Fruit fly (Drosophila melanogaster) whole organism, embryonic: Measurements from ENCODE around the gene CG14965.

Experiments used
- Ada2b ChIP-seq: fragments of 200-800 bp; sonication (Bioruptor generic); IDR thresholded peaks from 2 replicates; pipeline ENCODE4 v1.3.6; 2022; ENCODE audit warnings: missing biosample characterization, missing genetic modification characterization
- Asciz ChIP-seq: fragments of 200-800 bp; sonication (Bioruptor generic); optimal IDR thresholded peaks from 2 replicates; lab custom pipeline; 2017; ENCODE audit warnings: missing biosample characterization, mild to moderate bottlenecking, missing genetic modification characterization, missing genetic modification reagents
- CG10147 ChIP-seq: fragments of 200-800 bp; sonication (Bioruptor generic); optimal IDR thresholded peaks from 2 replicates; lab custom pipeline; 2019; ENCODE audit warnings: missing biosample characterization, mild to moderate bottlenecking, missing genetic modification characterization, moderate library complexity
- CG10267 ChIP-seq: fragments of 200-800 bp; sonication (Bioruptor generic); optimal IDR thresholded peaks from 2 replicates; lab custom pipeline; 2018; ENCODE audit warnings: missing biosample characterization, mild to moderate bottlenecking, missing genetic modification characterization, moderate library complexity
- CG10431 ChIP-seq: fragments of 200-800 bp; sonication (Bioruptor generic); optimal IDR thresholded peaks from 3 replicates; lab custom pipeline; 2018; ENCODE audit warnings: missing biosample characterization, mild to moderate bottlenecking, missing genetic modification characterization
- CG12942 ChIP-seq: fragments of 200-800 bp; sonication (Bioruptor generic); optimal IDR thresholded peaks from 3 replicates; lab custom pipeline; 2016; ENCODE audit warnings: missing biosample characterization, missing genetic modification characterization
- CG14860 ChIP-seq: fragments of 200-800 bp; sonication (Bioruptor generic); IDR thresholded peaks from 3 replicates; pipeline ENCODE4 v1.3.6; 2022; ENCODE audit warnings: missing biosample characterization, missing genetic modification characterization; ENCODE audit not compliant: partially characterized antibody
- CG15696 ChIP-seq: fragments of 200-800 bp; sonication (Bioruptor generic); optimal IDR thresholded peaks from 2 replicates; lab custom pipeline; 2019; ENCODE audit warnings: missing biosample characterization, mild to moderate bottlenecking, missing genetic modification characterization, moderate library complexity
- CG16863 ChIP-seq: fragments of 200-800 bp; sonication (Bioruptor generic); optimal IDR thresholded peaks from 3 replicates; lab custom pipeline; 2016; ENCODE audit warnings: missing biosample characterization, missing genetic modification characterization
- CG1792 ChIP-seq: fragments of 200-800 bp; sonication (Bioruptor generic); optimal IDR thresholded peaks from 2 replicates; lab custom pipeline; 2016; ENCODE audit warnings: missing biosample characterization, missing genetic modification characterization
- CG18764 ChIP-seq: fragments of 200-800 bp; sonication (Bioruptor generic); optimal IDR thresholded peaks from 3 replicates; lab custom pipeline; 2016; ENCODE audit warnings: missing biosample characterization, missing genetic modification characterization
- CG2889 ChIP-seq: fragments of 200-800 bp; sonication (Bioruptor generic); IDR thresholded peaks from 3 replicates; pipeline ENCODE4 v1.3.6; 2022; ENCODE audit warnings: missing biosample characterization, missing genetic modification characterization
- CG4360 ChIP-seq: fragments of 200-800 bp; sonication (Bioruptor generic); IDR thresholded peaks from 2 replicates; pipeline ENCODE4 v1.3.6; 2022; ENCODE audit warnings: missing biosample characterization, missing genetic modification characterization
- CG6765 ChIP-seq: fragments of 200-800 bp; sonication (Bioruptor generic); optimal IDR thresholded peaks from 3 replicates; lab custom pipeline; 2017; ENCODE audit warnings: missing biosample characterization, mild to moderate bottlenecking, missing genetic modification characterization
- CG8478 ChIP-seq: fragments of >200 bp; optimal IDR thresholded peaks from 2 replicates; lab custom pipeline; 2018
- CG9817 ChIP-seq: fragments of 200-800 bp; sonication (Bioruptor generic); optimal IDR thresholded peaks from 2 replicates; lab custom pipeline; 2018; ENCODE audit warnings: missing biosample characterization, mild to moderate bottlenecking, missing genetic modification characterization, moderate library complexity
- CkIIα-i1 ChIP-seq: fragments of 200-800 bp; sonication (Bioruptor generic); IDR thresholded peaks from 2 replicates; pipeline ENCODE4 v1.3.6; 2022; ENCODE audit warnings: missing biosample characterization, missing genetic modification characterization
- Doc2 ChIP-seq: fragments of 200-800 bp; sonication (Bioruptor generic); IDR thresholded peaks from 2 replicates; pipeline ENCODE4 v1.3.6; 2022; ENCODE audit warnings: missing biosample characterization, missing genetic modification characterization
- Dref ChIP-seq: fragments of 200-800 bp; sonication (Bioruptor generic); IDR thresholded peaks from 2 replicates; pipeline ENCODE4 v1.3.6; 2022; ENCODE audit warnings: missing biosample characterization, missing genetic modification characterization
- Fer1 ChIP-seq: fragments of 200-800 bp; sonication (Bioruptor generic); optimal IDR thresholded peaks from 2 replicates; lab custom pipeline; 2017; ENCODE audit warnings: missing biosample characterization, mild to moderate bottlenecking, missing genetic modification characterization
- H15 ChIP-seq: fragments of 200-800 bp; sonication (Bioruptor generic); IDR thresholded peaks from 3 replicates; pipeline ENCODE4 v1.3.6; 2022; ENCODE audit warnings: missing biosample characterization, missing genetic modification characterization
- HLH3B ChIP-seq: fragments of 200-800 bp; sonication (Bioruptor generic); IDR thresholded peaks from 2 replicates; pipeline ENCODE4 v1.3.6; 2022; ENCODE audit warnings: missing biosample characterization, missing genetic modification characterization
- Hand ChIP-seq: fragments of 200-800 bp; sonication (Bioruptor generic); optimal IDR thresholded peaks from 2 replicates; lab custom pipeline; 2017; ENCODE audit warnings: mild to moderate bottlenecking, missing biosample characterization, missing genetic modification reagents, missing genetic modification characterization
- Hr78 ChIP-seq, 2 experiments: fragments of 200-800 bp in 1 of 2; fragments of >200 bp in 1 of 2; sonication (Bioruptor generic) in 1 of 2; optimal IDR thresholded peaks; 2 replicates each; lab custom pipeline; 2017 to 2019; ENCODE audit warnings: missing biosample characterization in 2 of 2, missing genetic modification characterization in 2 of 2, mild to moderate bottlenecking in 1 of 2, moderate library complexity in 1 of 2
- MTF-1 ChIP-seq: fragments of 200-800 bp; sonication (Bioruptor generic); optimal IDR thresholded peaks from 2 replicates; lab custom pipeline; 2018; ENCODE audit warnings: missing biosample characterization, mild to moderate bottlenecking, missing genetic modification characterization, borderline replicate concordance
- Med ChIP-seq: fragments of 200-800 bp; sonication (Bioruptor generic); peaks from one replicate; lab custom pipeline; 2016; ENCODE audit warnings: missing biosample characterization, missing genetic modification characterization, mild to moderate bottlenecking, inconsistent platforms, moderate library complexity
- Myb ChIP-seq: fragments of 200-800 bp; sonication (Bioruptor generic); optimal IDR thresholded peaks from 2 replicates; lab custom pipeline; 2016; ENCODE audit warnings: missing biosample characterization, missing genetic modification characterization
- NC2α ChIP-seq: fragments of 200-800 bp; sonication (Bioruptor generic); optimal IDR thresholded peaks from 2 replicates; lab custom pipeline; 2016; ENCODE audit warnings: missing biosample characterization, missing genetic modification characterization
- Neu2 ChIP-seq: fragments of 200-800 bp; sonication (Bioruptor generic); optimal IDR thresholded peaks from 3 replicates; lab custom pipeline; 2016; ENCODE audit warnings: missing biosample characterization, missing genetic modification characterization, borderline replicate concordance
- Oaz ChIP-seq: fragments of 200-800 bp; sonication (Bioruptor generic); IDR thresholded peaks from 2 replicates; pipeline ENCODE4 v1.3.6; 2022; ENCODE audit warnings: missing biosample characterization, missing genetic modification characterization
- Ptx1 ChIP-seq: fragments of 200-800 bp; sonication (Bioruptor generic); IDR thresholded peaks from 2 replicates; pipeline ENCODE4 v1.3.6; 2022; ENCODE audit warnings: missing biosample characterization, missing genetic modification characterization
- Rx ChIP-seq: fragments of 200-800 bp; sonication (Bioruptor generic); IDR thresholded peaks from 2 replicates; pipeline ENCODE4 v1.3.6; 2022; ENCODE audit warnings: missing biosample characterization, missing genetic modification characterization
- Six4 ChIP-seq: fragments of 200-800 bp; sonication (Bioruptor generic); optimal IDR thresholded peaks from 2 replicates; lab custom pipeline; 2016; ENCODE audit warnings: missing biosample characterization, missing genetic modification characterization
- Sry-δ ChIP-seq: fragments of 200-800 bp; sonication (Bioruptor generic); optimal IDR thresholded peaks from 2 replicates; lab custom pipeline; 2016; ENCODE audit warnings: missing biosample characterization, missing genetic modification characterization
- Xbp1 ChIP-seq: fragments of 200-800 bp; sonication (Bioruptor generic); optimal IDR thresholded peaks from 3 replicates; lab custom pipeline; 2016; ENCODE audit warnings: missing biosample characterization, mild to moderate bottlenecking, missing genetic modification characterization
- disco-r ChIP-seq: fragments of 200-800 bp; sonication (Bioruptor generic); optimal IDR thresholded peaks from 2 replicates; lab custom pipeline; 2016; ENCODE audit warnings: missing biosample characterization, missing genetic modification characterization
- insv ChIP-seq, 2 experiments: fragments of 200-800 bp; sonication (Bioruptor generic); optimal IDR thresholded peaks; 3 replicates each; lab custom pipeline; 2016 to 2018; ENCODE audit warnings: missing biosample characterization in 2 of 2, missing genetic modification characterization in 2 of 2
- jigr1 ChIP-seq: fragments of 200-800 bp; sonication (Bioruptor generic); IDR thresholded peaks from 3 replicates; pipeline ENCODE4 v1.3.6; 2022; ENCODE audit warnings: missing biosample characterization, missing genetic modification characterization
- ken ChIP-seq: fragments of 200-800 bp; sonication (Bioruptor generic); IDR thresholded peaks from 3 replicates; pipeline ENCODE4 v1.3.6; 2022; ENCODE audit warnings: missing biosample characterization, missing genetic modification characterization
- lbe ChIP-seq: fragments of 200-800 bp; sonication (Bioruptor generic); optimal IDR thresholded peaks from 2 replicates; lab custom pipeline; 2016; ENCODE audit warnings: missing biosample characterization, mild to moderate bottlenecking, missing genetic modification characterization
- pita ChIP-seq: fragments of 200-800 bp; sonication (Bioruptor generic); optimal IDR thresholded peaks from 2 replicates; lab custom pipeline; 2017; ENCODE audit warnings: missing biosample characterization, mild to moderate bottlenecking, missing genetic modification characterization
- rib ChIP-seq: fragments of 200-800 bp; sonication (Bioruptor generic); IDR thresholded peaks from 2 replicates; pipeline ENCODE4 v1.3.6; 2022; ENCODE audit warnings: missing biosample characterization, missing genetic modification characterization
- stwl ChIP-seq: fragments of 200-800 bp; sonication (Bioruptor generic); optimal IDR thresholded peaks from 3 replicates; lab custom pipeline; 2018; ENCODE audit warnings: missing biosample characterization, mild to moderate bottlenecking, missing genetic modification characterization, moderate library complexity
- tll ChIP-seq, 2 experiments: fragments of 200-800 bp in 1 of 2; fragments of >200 bp in 1 of 2; sonication (Bioruptor generic) in 1 of 2; optimal IDR thresholded peaks; 2 replicates each; lab custom pipeline; 2017 to 2019; ENCODE audit warnings: missing biosample characterization in 2 of 2, missing genetic modification characterization in 2 of 2, mild to moderate bottlenecking in 1 of 2, moderate library complexity in 1 of 2
- twi ChIP-seq: fragments of 200-800 bp; optimal IDR thresholded peaks from 2 replicates; lab custom pipeline; 2019; ENCODE audit warnings: missing biosample characterization, mild to moderate bottlenecking, missing genetic modification characterization, moderate library complexity
- unc-4 ChIP-seq: fragments of 200-800 bp; sonication (Bioruptor generic); IDR thresholded peaks from 2 replicates; pipeline ENCODE4 v1.3.6; 2022; ENCODE audit warnings: missing biosample characterization, missing genetic modification characterization; ENCODE audit not compliant: partially characterized antibody
- unpg ChIP-seq: fragments of 200-800 bp; sonication (Bioruptor generic); optimal IDR thresholded peaks from 3 replicates; lab custom pipeline; 2018; ENCODE audit warnings: missing biosample characterization, mild to moderate bottlenecking, missing genetic modification characterization, moderate library complexity
- zen ChIP-seq: fragments of 200-800 bp; sonication (Bioruptor generic); optimal IDR thresholded peaks from 3 replicates; lab custom pipeline; 2018; ENCODE audit warnings: missing biosample characterization, mild to moderate bottlenecking, missing genetic modification characterization, moderate library complexity

The CG14965 gene

DNA sequence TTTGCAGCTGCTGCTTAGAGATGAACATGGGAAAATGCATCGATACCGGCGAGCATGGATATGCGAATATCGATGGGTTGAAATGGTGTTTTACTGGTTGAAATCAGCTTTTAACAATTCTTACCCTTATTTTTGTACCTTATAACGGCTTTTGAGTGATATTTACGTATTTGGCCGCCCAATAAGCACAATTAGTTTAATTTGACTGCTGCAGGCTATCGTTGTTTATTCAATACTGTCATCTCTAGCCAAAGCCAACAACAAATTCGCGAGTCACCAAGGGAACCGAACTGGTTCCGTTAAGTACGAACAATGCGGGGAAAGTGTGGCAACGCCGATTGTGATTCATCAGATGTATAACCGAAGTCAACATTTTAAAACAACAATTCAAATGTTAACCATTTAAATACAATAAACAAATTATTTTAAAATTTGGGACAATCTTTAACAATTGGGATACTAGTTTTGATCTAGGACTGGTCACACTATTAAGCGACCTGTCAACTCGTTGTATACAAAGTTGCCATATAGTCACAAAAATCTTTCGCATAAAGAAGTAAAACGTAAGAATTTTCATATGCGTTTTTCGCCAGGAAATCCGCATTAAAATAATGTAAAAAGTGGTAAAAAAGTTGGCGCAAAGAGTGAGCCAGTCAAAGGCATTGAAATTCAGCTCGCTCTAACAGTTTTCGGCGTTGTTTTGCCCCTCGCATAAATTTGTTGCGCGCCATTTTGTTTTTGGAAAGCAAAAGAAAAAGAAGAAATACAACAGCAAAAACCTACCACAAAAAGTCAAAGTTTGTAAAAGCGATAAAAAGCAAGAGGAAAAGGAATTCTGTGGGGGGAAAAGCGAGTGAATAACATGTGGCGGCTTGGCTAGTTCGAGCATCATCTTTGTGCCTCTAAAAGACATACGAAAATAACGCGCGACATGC is 43.9 kb downstream of the CG14965 start, which contains the start of the genes Usp5 and BtbVII (continued):
- TF ChIP-seq CG10147 (GFP tag; lab: Kevin White, UChicago): peak; percentile 50
- peak; percentile 54 for TF ChIP-seq disco-r
- peak; percentile 33 for TF ChIP-seq CG1792 (GFP tag; lab: Kevin White, UChicago)
- TF ChIP-seq Rx (GFP tag; lab: Robert Waterston, UW): no peak
- TF ChIP-seq Xbp1 (GFP tag; lab: Kevin White, UChicago): peak; percentile 59
- no peak for TF ChIP-seq Neu2 (GFP tag; lab: Kevin White, UChicago)
- peak; percentile 18 for TF ChIP-seq twi (tag; lab: Kevin White, UChicago)
- no peak for TF ChIP-seq CG8478
- peak; percentile 51 for TF ChIP-seq Ada2b (GFP tag; lab: Robert Waterston, UW)
- TF ChIP-seq CG18764 (GFP tag; lab: Kevin White, UChicago): peak; percentile 20
- TF ChIP-seq lbe (GFP tag; lab: Kevin White, UChicago): peak; percentile 4
- TF ChIP-seq H15 (GFP tag; lab: Robert Waterston, UW): 0 out of 3 replicates have a peak, but pooled peaks have one; percentile 13
- no peak for TF ChIP-seq CkIIα-i1 (GFP tag; lab: Robert Waterston, UW)
- TF ChIP-seq MTF-1 (GFP tag; lab: Kevin White, UChicago): no peak
- TF ChIP-seq insv (GFP tag; optimal IDR thresholded peaks at IDR 0.05; lab: Kevin White, UChicago): peak in 1 of 2 experiments; percentile 11
- TF ChIP-seq Med (GFP tag; lab: Kevin White, UChicago): peak; percentile 96
- no peak for TF ChIP-seq NC2α (GFP tag; lab: Kevin White, UChicago)
- no peak for TF ChIP-seq Hr78 (GFP tag; optimal IDR thresholded peaks at IDR 0.05; lab: Kevin White, UChicago)
- peak; percentile 68 for TF ChIP-seq CG16863 (GFP tag; lab: Kevin White, UChicago)
- TF ChIP-seq CG4360: peak; percentile 65
- peak; percentile 51 for TF ChIP-seq unpg (GFP tag; lab: Kevin White, UChicago)
- no peak for TF ChIP-seq ken (GFP tag; lab: Robert Waterston, UW)
- TF ChIP-seq Fer1: peak; percentile 59
- TF ChIP-seq HLH3B (GFP tag; lab: Robert Waterston, UW): 0 out of 2 replicates have a peak, but pooled peaks have one; percentile 14
- peak in 1 of 2 experiments; percentile 61 for TF ChIP-seq tll (GFP tag; optimal IDR thresholded peaks at IDR 0.05; lab: Kevin White, UChicago)
- peak; percentile 39 for TF ChIP-seq CG9817 (tag; lab: Kevin White, UChicago)
- TF ChIP-seq Six4 (GFP tag; lab: Kevin White, UChicago): peak; percentile 64
- peak; percentile 94 for TF ChIP-seq CG14860 (GFP tag; lab: Robert Waterston, UW)
- TF ChIP-seq CG2889 (GFP tag; lab: Robert Waterston, UW): no peak
- peak; percentile 98 for TF ChIP-seq unc-4 (GFP tag; lab: Robert Waterston, UW)
- peak; percentile 50 for TF ChIP-seq CG12942 (GFP tag; lab: Kevin White, UChicago)
- TF ChIP-seq CG6765 (GFP tag; lab: Kevin White, UChicago): peak; percentile 27
- TF ChIP-seq Hand: no peak
- peak; percentile 46 for TF ChIP-seq zen
- TF ChIP-seq Oaz (GFP tag; lab: Robert Waterston, UW): 0 out of 2 replicates have a peak, but pooled peaks have one; percentile 25
- TF ChIP-seq jigr1 (GFP tag; lab: Robert Waterston, UW): no peak
- TF ChIP-seq rib: peak; percentile 91
- TF ChIP-seq Doc2 (GFP tag; lab: Robert Waterston, UW): no peak
- no peak for TF ChIP-seq Asciz (GFP tag; lab: Kevin White, UChicago)
- peak; percentile 96 for TF ChIP-seq Sry-δ
- TF ChIP-seq stwl (tag; lab: Kevin White, UChicago): peak; percentile 61
- peak; percentile 58 for TF ChIP-seq Ptx1 (GFP tag; lab: Robert Waterston, UW)
- no peak for TF ChIP-seq CG10431
- no peak for TF ChIP-seq pita (GFP tag; lab: Kevin White, UChicago)
- peak; percentile 41 for TF ChIP-seq CG15696
- TF ChIP-seq Dref (GFP tag; lab: Robert Waterston, UW): peak; percentile 37; the same call in 1 of the 2 replicates
- peak; percentile 46 for TF ChIP-seq Myb (GFP tag; lab: Kevin White, UChicago)
- TF ChIP-seq CG10267: peak; percentile 57
